Worm (Caenorhabditis elegans) whole organism, L4 larva: ENCODE data around the gene pro-2.

Experiments
- ceh-82 ChIP-seq: sonication (generic microtip); optimal IDR thresholded peaks from 2 replicates; lab custom pipeline; 2017; ENCODE audit warnings: missing biosample characterization, missing genetic modification characterization
- ctbp-1 ChIP-seq: fragments of 200-800 bp; sonication (Bioruptor generic); IDR thresholded peaks from 2 replicates; pipeline ENCODE4 v1.3.6; 2022; ENCODE audit warnings: missing genetic modification reagents, missing genetic modification characterization, missing compliant biosample characterization
- fkh-10 ChIP-seq: fragments of 150-350 bp; optimal IDR thresholded peaks from 2 replicates; lab custom pipeline; 2014; ENCODE audit warnings: missing biosample characterization, missing genetic modification reagents, missing genetic modification characterization
- jun-1 ChIP-seq: fragments of 150-350 bp; optimal IDR thresholded peaks from 2 replicates; lab custom pipeline; 2014; ENCODE audit warnings: missing biosample characterization, missing genetic modification reagents, missing genetic modification characterization
- nhr-11 ChIP-seq: fragments of 150-350 bp; optimal IDR thresholded peaks from 2 replicates; lab custom pipeline; 2014; ENCODE audit warnings: missing biosample characterization, missing genetic modification characterization
- nhr-237 ChIP-seq: sonication (generic microtip); optimal IDR thresholded peaks from 2 replicates; lab custom pipeline; 2017; ENCODE audit warnings: missing biosample characterization, missing genetic modification characterization
- nhr-28 ChIP-seq: fragments of 150-350 bp; optimal IDR thresholded peaks from 2 replicates; lab custom pipeline; 2014; ENCODE audit warnings: missing biosample characterization, missing genetic modification characterization
- nhr-77 ChIP-seq: fragments of 150-350 bp; optimal IDR thresholded peaks from 2 replicates; lab custom pipeline; 2014; ENCODE audit warnings: missing biosample characterization, missing genetic modification characterization
- snpc-4 ChIP-seq: fragments of 150-350 bp; optimal IDR thresholded peaks from 2 replicates; lab custom pipeline; 2014; ENCODE audit warnings: missing biosample characterization, missing genetic modification characterization
- unc-130 ChIP-seq: sonication (generic microtip); optimal IDR thresholded peaks from 2 replicates; lab custom pipeline; 2016; ENCODE audit warnings: missing genetic modification reagents, missing genetic modification characterization, missing compliant biosample characterization
- unc-39 ChIP-seq: sonication (generic microtip); optimal IDR thresholded peaks from 2 replicates; lab custom pipeline; 2017; ENCODE audit warnings: missing biosample characterization, missing genetic modification characterization
- zip-11 ChIP-seq: fragments of 200-800 bp; sonication (Bioruptor generic); IDR thresholded peaks from 2 replicates; pipeline ENCODE4 v1.3.6; 2022; ENCODE audit warnings: missing genetic modification characterization, missing compliant biosample characterization
- ztf-11 ChIP-seq: fragments of 150-350 bp; optimal IDR thresholded peaks from 2 replicates; lab custom pipeline; 2014; ENCODE audit warnings: missing biosample characterization, missing genetic modification characterization

DNA sequence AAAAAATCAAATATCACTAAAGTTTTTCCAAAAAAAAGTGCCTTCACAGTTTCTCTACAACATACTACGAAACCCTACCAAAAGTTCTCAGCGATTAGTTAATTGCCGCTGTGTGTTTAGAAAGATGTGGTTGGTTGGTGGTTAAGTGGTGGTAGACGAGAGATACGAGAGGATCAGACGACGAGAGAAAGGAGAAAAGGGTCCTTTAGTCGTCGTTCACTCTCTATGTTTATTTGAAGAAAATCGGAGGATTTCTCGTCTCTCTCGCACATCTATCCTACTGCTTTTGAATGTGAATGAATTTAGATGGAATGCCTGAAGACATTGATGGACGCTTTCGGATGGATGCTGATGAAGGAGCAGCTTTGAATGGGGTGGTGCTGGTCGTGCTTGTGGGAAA, 25.9 kb upstream of the pro-2 start:
- no peak for TF ChIP-seq ctbp-1 (GFP tag; lab: Robert Waterston, UW)
- TF ChIP-seq jun-1, result no peak
- no peak for TF ChIP-seq snpc-4 (tag; lab: Kevin White, UChicago)
- TF ChIP-seq ztf-11 (tag; lab: Kevin White, UChicago), result no peak
- no peak for TF ChIP-seq nhr-237 (tag; lab: Kevin White, UChicago)
- TF ChIP-seq ceh-82 (tag; lab: Kevin White, UChicago), result no peak
- TF ChIP-seq zip-11 (GFP tag; lab: Robert Waterston, UW), result no peak
- TF ChIP-seq unc-39 (tag; lab: Kevin White, UChicago), result no peak
- TF ChIP-seq nhr-77, result no peak
- TF ChIP-seq nhr-28 (tag; lab: Kevin White, UChicago), result no peak
- no peak for TF ChIP-seq fkh-10 (GFP tag; lab: Kevin White, UChicago)
- TF ChIP-seq nhr-11, result no peak
- no peak for TF ChIP-seq unc-130
